Fruit fly (Drosophila melanogaster) whole organism, prepupa: ENCODE results near the gene Exn.

Experiments
- Blimp-1 ChIP-seq: fragments of 200-800 bp; sonication (Bioruptor generic); optimal IDR thresholded peaks from 3 replicates; lab custom pipeline; 2017; ENCODE audit warnings: missing biosample characterization, missing genetic modification characterization, mild to moderate bottlenecking, moderate library complexity, missing genetic modification reagents
- CG10631 ChIP-seq: fragments of 200-800 bp; sonication (Bioruptor generic); optimal IDR thresholded peaks from 2 replicates; lab custom pipeline; 2016; ENCODE audit warnings: missing biosample characterization, missing genetic modification characterization
- CG10669 ChIP-seq: fragments of 200-800 bp; sonication (Bioruptor generic); optimal IDR thresholded peaks from 3 replicates; lab custom pipeline; 2018; ENCODE audit warnings: missing biosample characterization, mild to moderate bottlenecking, missing genetic modification characterization, moderate library complexity
- CG11762 ChIP-seq: fragments of 200-800 bp; sonication (Bioruptor generic); optimal IDR thresholded peaks from 3 replicates; lab custom pipeline; 2016; ENCODE audit warnings: missing biosample characterization, missing genetic modification characterization; ENCODE audit not compliant: insufficient read depth
- CG15336 ChIP-seq: fragments of 200-800 bp; sonication (Bioruptor generic); IDR thresholded peaks from 2 replicates; pipeline ENCODE4 v1.3.6; 2022; ENCODE audit warnings: missing biosample characterization, missing genetic modification characterization
- CG1621 ChIP-seq: fragments of 200-800 bp; sonication (Bioruptor generic); optimal IDR thresholded peaks from 3 replicates; lab custom pipeline; 2018; ENCODE audit warnings: missing biosample characterization, mild to moderate bottlenecking, missing genetic modification characterization
- CG16779 ChIP-seq: fragments of 200-800 bp; sonication (Bioruptor generic); optimal IDR thresholded peaks from 3 replicates; lab custom pipeline; 2017; ENCODE audit warnings: missing biosample characterization, mild to moderate bottlenecking, missing genetic modification characterization
- CG3032 ChIP-seq: fragments of 200-800 bp; optimal IDR thresholded peaks from 2 replicates; lab custom pipeline; 2019; ENCODE audit warnings: missing biosample characterization, mild to moderate bottlenecking, missing genetic modification characterization, moderate library complexity
- CG32006 ChIP-seq: fragments of 200-800 bp; sonication (Bioruptor generic); optimal IDR thresholded peaks from 3 replicates; lab custom pipeline; 2017; ENCODE audit warnings: missing biosample characterization, mild to moderate bottlenecking, missing genetic modification characterization
- CG34406 ChIP-seq: fragments of 200-800 bp; sonication (Bioruptor generic); optimal IDR thresholded peaks from 3 replicates; lab custom pipeline; 2016; ENCODE audit warnings: missing biosample characterization, missing genetic modification characterization
- CG3919 ChIP-seq: fragments of 200-800 bp; sonication (Bioruptor generic); optimal IDR thresholded peaks from 3 replicates; lab custom pipeline; 2016; ENCODE audit warnings: missing biosample characterization, missing genetic modification characterization
- CG4318 ChIP-seq: fragments of 200-800 bp; sonication (Bioruptor generic); optimal IDR thresholded peaks from 3 replicates; lab custom pipeline; 2017; ENCODE audit warnings: missing biosample characterization, mild to moderate bottlenecking, missing genetic modification characterization
- CG6163 ChIP-seq: fragments of 200-800 bp; sonication (Bioruptor generic); IDR thresholded peaks from 3 replicates; pipeline ENCODE4 v1.3.6; 2022; ENCODE audit warnings: missing biosample characterization, missing genetic modification characterization
- CG6276 ChIP-seq: fragments of 200-800 bp; sonication (Bioruptor generic); optimal IDR thresholded peaks from 2 replicates; lab custom pipeline; 2017; ENCODE audit warnings: missing biosample characterization, mild to moderate bottlenecking, missing genetic modification characterization
- CG6792 ChIP-seq: fragments of 200-800 bp; sonication (Bioruptor generic); optimal IDR thresholded peaks from 3 replicates; lab custom pipeline; 2016; ENCODE audit warnings: missing biosample characterization, missing genetic modification characterization
- CG6808 ChIP-seq: fragments of 200-800 bp; sonication (Bioruptor generic); optimal IDR thresholded peaks from 3 replicates; lab custom pipeline; 2017; ENCODE audit warnings: missing biosample characterization, missing genetic modification characterization, mild to moderate bottlenecking, moderate library complexity, missing genetic modification reagents
- CG6854 ChIP-seq: fragments of 200-800 bp; sonication (Bioruptor generic); optimal IDR thresholded peaks from 2 replicates; lab custom pipeline; 2017; ENCODE audit warnings: missing biosample characterization, mild to moderate bottlenecking, missing genetic modification characterization
- CG7368 ChIP-seq: fragments of 200-800 bp; sonication (Bioruptor generic); optimal IDR thresholded peaks from 3 replicates; lab custom pipeline; 2016; ENCODE audit warnings: missing biosample characterization, missing genetic modification characterization
- CG8119 ChIP-seq: fragments of 200-800 bp; sonication (Bioruptor generic); IDR thresholded peaks from 3 replicates; pipeline ENCODE4 v1.3.6; 2022; ENCODE audit warnings: missing biosample characterization, missing genetic modification characterization
- CG8632 ChIP-seq: fragments of 200-800 bp; sonication (Bioruptor generic); optimal IDR thresholded peaks from 3 replicates; lab custom pipeline; 2016; ENCODE audit warnings: missing biosample characterization, missing genetic modification characterization
- CG9139 ChIP-seq: fragments of 200-800 bp; sonication (Bioruptor generic); optimal IDR thresholded peaks from 3 replicates; lab custom pipeline; 2017; ENCODE audit warnings: missing biosample characterization, mild to moderate bottlenecking, missing genetic modification characterization
- Eip75B ChIP-seq: fragments of 200-800 bp; sonication (Bioruptor generic); optimal IDR thresholded peaks from 3 replicates; lab custom pipeline; 2016; ENCODE audit warnings: missing biosample characterization, missing genetic modification characterization
- Eip93F ChIP-seq: fragments of 200-800 bp; sonication (Bioruptor generic); optimal IDR thresholded peaks from 2 replicates; lab custom pipeline; 2016; ENCODE audit warnings: missing biosample characterization, mild to moderate bottlenecking, missing genetic modification characterization
- Ets21C ChIP-seq: fragments of 200-800 bp; sonication (Bioruptor generic); optimal IDR thresholded peaks from 3 replicates; lab custom pipeline; 2016; ENCODE audit warnings: missing biosample characterization, missing genetic modification characterization
- Ets96B ChIP-seq: fragments of 200-800 bp; optimal IDR thresholded peaks from 2 replicates; lab custom pipeline; 2019; ENCODE audit warnings: missing biosample characterization, mild to moderate bottlenecking, missing genetic modification characterization, moderate library complexity
- Gug ChIP-seq: fragments of 200-800 bp; sonication (Bioruptor generic); IDR thresholded peaks from 2 replicates; pipeline ENCODE4 v1.3.6; 2022; ENCODE audit warnings: missing biosample characterization, missing genetic modification characterization
- Hr38 ChIP-seq: sonication (Bioruptor generic); optimal IDR thresholded peaks from 2 replicates; lab custom pipeline; 2016; ENCODE audit warnings: missing biosample characterization, missing genetic modification characterization
- Hr4 ChIP-seq: fragments of 200-800 bp; sonication (Bioruptor generic); optimal IDR thresholded peaks from 3 replicates; lab custom pipeline; 2016; ENCODE audit warnings: missing biosample characterization, missing genetic modification characterization
- Lpt ChIP-seq: fragments of 200-800 bp; sonication (Bioruptor generic); optimal IDR thresholded peaks from 3 replicates; lab custom pipeline; 2016; ENCODE audit warnings: missing biosample characterization, missing genetic modification characterization
- Met ChIP-seq: fragments of 200-800 bp; sonication (Bioruptor generic); optimal IDR thresholded peaks from 3 replicates; lab custom pipeline; 2016; ENCODE audit warnings: missing biosample characterization, missing genetic modification characterization
- OdsH ChIP-seq: fragments of 200-800 bp; sonication (Bioruptor generic); optimal IDR thresholded peaks from 3 replicates; lab custom pipeline; 2016; ENCODE audit warnings: missing biosample characterization, missing genetic modification characterization
- Smox ChIP-seq: fragments of 200-800 bp; sonication (Bioruptor generic); optimal IDR thresholded peaks from 3 replicates; lab custom pipeline; 2016; ENCODE audit warnings: missing biosample characterization, missing genetic modification characterization
- Sox102F ChIP-seq: fragments of 200-800 bp; sonication (Bioruptor generic); optimal IDR thresholded peaks from 2 replicates; lab custom pipeline; 2016; ENCODE audit warnings: missing biosample characterization, mild to moderate bottlenecking, missing genetic modification characterization
- Sox14 ChIP-seq: fragments of 200-800 bp; sonication (Bioruptor generic); optimal IDR thresholded peaks from 3 replicates; lab custom pipeline; 2016; ENCODE audit warnings: missing biosample characterization, missing genetic modification characterization
- Sox15 ChIP-seq: fragments of 200-800 bp; sonication (Bioruptor generic); optimal IDR thresholded peaks from 3 replicates; lab custom pipeline; 2016; ENCODE audit warnings: missing biosample characterization, missing genetic modification characterization
- achi ChIP-seq: fragments of 200-800 bp; sonication (Bioruptor generic); optimal IDR thresholded peaks from 3 replicates; lab custom pipeline; 2016; ENCODE audit warnings: missing biosample characterization, missing genetic modification characterization
- acj6 ChIP-seq: fragments of 200-800 bp; sonication (Bioruptor generic); optimal IDR thresholded peaks from 3 replicates; lab custom pipeline; 2016; ENCODE audit warnings: missing biosample characterization, missing genetic modification characterization
- cyc ChIP-seq: fragments of 200-800 bp; sonication (Bioruptor generic); optimal IDR thresholded peaks from 3 replicates; lab custom pipeline; 2016; ENCODE audit warnings: missing biosample characterization, missing genetic modification characterization
- dsx ChIP-seq: fragments of 200-800 bp; optimal IDR thresholded peaks from 3 replicates; lab custom pipeline; 2019; ENCODE audit warnings: missing biosample characterization, mild to moderate bottlenecking, missing genetic modification characterization, moderate library complexity; ENCODE audit not compliant: poor library complexity, severe bottlenecking
- eg ChIP-seq: fragments of 200-800 bp; sonication (Bioruptor generic); IDR thresholded peaks from 3 replicates; pipeline ENCODE4 v1.3.6; 2022; ENCODE audit warnings: missing biosample characterization, missing genetic modification characterization
- esn ChIP-seq: fragments of 200-800 bp; sonication (Bioruptor generic); optimal IDR thresholded peaks from 2 replicates; lab custom pipeline; 2016; ENCODE audit warnings: missing biosample characterization, mild to moderate bottlenecking, missing genetic modification characterization, moderate library complexity
- fd59A ChIP-seq: fragments of 200-800 bp; sonication (Bioruptor generic); optimal IDR thresholded peaks from 2 replicates; lab custom pipeline; 2017; ENCODE audit warnings: missing biosample characterization, mild to moderate bottlenecking, missing genetic modification characterization, missing genetic modification reagents
- fd85E ChIP-seq: fragments of 200-800 bp; sonication (Bioruptor generic); optimal IDR thresholded peaks from 3 replicates; lab custom pipeline; 2016; ENCODE audit warnings: missing biosample characterization, missing genetic modification characterization
- fkh ChIP-seq: fragments of 200-800 bp; sonication (Bioruptor generic); optimal IDR thresholded peaks from 3 replicates; lab custom pipeline; 2017; ENCODE audit warnings: missing biosample characterization, mild to moderate bottlenecking, missing genetic modification characterization, moderate library complexity
- lz ChIP-seq: fragments of 200-800 bp; sonication (Bioruptor generic); optimal IDR thresholded peaks from 3 replicates; lab custom pipeline; 2016; ENCODE audit warnings: missing biosample characterization, missing genetic modification characterization
- net ChIP-seq: fragments of 200-800 bp; sonication (Bioruptor generic); optimal IDR thresholded peaks from 3 replicates; lab custom pipeline; 2016; ENCODE audit warnings: missing biosample characterization, missing genetic modification characterization
- pdm3 ChIP-seq: fragments of 200-800 bp; sonication (Bioruptor generic); optimal IDR thresholded peaks from 3 replicates; lab custom pipeline; 2016; ENCODE audit warnings: missing biosample characterization, missing genetic modification characterization
- spab ChIP-seq: fragments of 200-800 bp; sonication (Bioruptor generic); optimal IDR thresholded peaks from 2 replicates; lab custom pipeline; 2017; ENCODE audit warnings: missing biosample characterization, mild to moderate bottlenecking, missing genetic modification characterization, missing genetic modification reagents
- ss ChIP-seq, 2 experiments: fragments of 200-800 bp; sonication (Bioruptor generic); optimal IDR thresholded peaks; 2 replicates in 1 of 2; 3 replicates in 1 of 2; lab custom pipeline; 2017 to 2018; ENCODE audit warnings: mild to moderate bottlenecking in 2 of 2, missing biosample characterization in 2 of 2, missing genetic modification characterization in 2 of 2, moderate library complexity in 1 of 2
- svp ChIP-seq: fragments of 200-800 bp; sonication (Bioruptor generic); peaks from one replicate; lab custom pipeline; 2016; ENCODE audit warnings: missing biosample characterization, missing genetic modification characterization
- topi ChIP-seq: fragments of 200-800 bp; sonication (Bioruptor generic); optimal IDR thresholded peaks from 3 replicates; lab custom pipeline; 2016; ENCODE audit warnings: missing biosample characterization, missing genetic modification characterization
- vri ChIP-seq: fragments of 200-800 bp; sonication (Bioruptor generic); optimal IDR thresholded peaks from 3 replicates; lab custom pipeline; 2016; ENCODE audit warnings: missing biosample characterization, mild to moderate bottlenecking, missing genetic modification characterization

Gene Exn

DNA sequence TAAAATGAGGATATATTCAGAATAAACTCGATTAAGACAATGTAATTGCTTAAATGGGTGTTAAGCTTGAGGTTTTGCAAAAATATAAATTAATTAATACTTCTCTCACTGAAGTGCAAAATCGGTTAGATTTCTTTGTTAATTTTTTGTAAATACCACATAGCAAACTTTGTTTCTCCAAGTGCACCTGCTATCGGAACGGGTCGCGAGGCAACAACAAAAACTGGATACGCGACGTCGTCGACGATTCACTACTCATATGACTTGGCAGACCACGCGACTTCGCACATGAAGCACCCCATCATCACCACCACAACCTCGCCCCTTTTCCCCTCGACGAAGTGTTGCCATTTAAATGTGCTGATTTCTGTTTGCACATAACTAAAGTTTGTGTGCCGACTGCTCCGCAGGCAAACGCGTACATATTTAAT is 37.2 kb downstream of the Exn start:
- peak; percentile 17 for TF ChIP-seq CG6792 (GFP tag; lab: Kevin White, UChicago)
- no peak for TF ChIP-seq fd85E (GFP tag; lab: Kevin White, UChicago)
- TF ChIP-seq ss (GFP tag; optimal IDR thresholded peaks at IDR 0.05; lab: Kevin White, UChicago): peak; percentile 13 to 19
- peak; percentile 40 for TF ChIP-seq CG7368
- TF ChIP-seq CG6854 (GFP tag; lab: Kevin White, UChicago): no peak
- TF ChIP-seq spab: peak; percentile 51
- TF ChIP-seq Sox15 (GFP tag; lab: Kevin White, UChicago): peak; percentile 44
- TF ChIP-seq fkh (GFP tag; lab: Kevin White, UChicago): peak; percentile 59
- peak; percentile 32 for TF ChIP-seq lz
- no peak for TF ChIP-seq Blimp-1
- TF ChIP-seq net (GFP tag; lab: Kevin White, UChicago): peak; percentile 51
- TF ChIP-seq Lpt (GFP tag; lab: Kevin White, UChicago): peak; percentile 48
- peak; percentile 50 for TF ChIP-seq Hr4 (GFP tag; lab: Kevin White, UChicago)
- no peak for TF ChIP-seq Eip93F (GFP tag; lab: Kevin White, UChicago)
- TF ChIP-seq CG4318 (GFP tag; lab: Kevin White, UChicago): peak; percentile 44
- peak; percentile 43 for TF ChIP-seq CG34406 (GFP tag; lab: Kevin White, UChicago)
- TF ChIP-seq OdsH: peak; percentile 62
- peak; percentile 75 for TF ChIP-seq eg (GFP tag; lab: Robert Waterston, UW)
- peak; percentile 53 for TF ChIP-seq vri (GFP tag; lab: Kevin White, UChicago)
- peak; percentile 69 for TF ChIP-seq CG8119
- peak; percentile 41 for TF ChIP-seq Smox (GFP tag; lab: Kevin White, UChicago)
- TF ChIP-seq CG11762 (GFP tag; lab: Kevin White, UChicago): peak; percentile 25
- peak; percentile 39 for TF ChIP-seq CG10669 (GFP tag; lab: Kevin White, UChicago)
- peak; percentile 51 for TF ChIP-seq CG6808
- peak; percentile 19 for TF ChIP-seq esn (GFP tag; lab: Kevin White, UChicago)
- TF ChIP-seq CG6163 (GFP tag; lab: Robert Waterston, UW): peak; percentile 75
- TF ChIP-seq achi (GFP tag; lab: Kevin White, UChicago): peak; percentile 45
- TF ChIP-seq Ets96B (tag; lab: Kevin White, UChicago): peak; percentile 50
- peak; percentile 64 for TF ChIP-seq CG15336 (GFP tag; lab: Robert Waterston, UW)
- TF ChIP-seq pdm3 (GFP tag; lab: Kevin White, UChicago): peak; percentile 54
- TF ChIP-seq Eip75B (GFP tag; lab: Kevin White, UChicago): peak; percentile 11
- peak; percentile 57 for TF ChIP-seq CG8632 (GFP tag; lab: Kevin White, UChicago)
- peak; percentile 81 for TF ChIP-seq svp (GFP tag; lab: Kevin White, UChicago)
- peak; percentile 60 for TF ChIP-seq CG32006 (GFP tag; lab: Kevin White, UChicago)
- TF ChIP-seq Gug (GFP tag; lab: Robert Waterston, UW): peak; percentile 26; the same call in 1 of the 2 replicates
- TF ChIP-seq Hr38 (GFP tag; lab: Kevin White, UChicago): no peak
- peak; percentile 43 for TF ChIP-seq topi (GFP tag; lab: Kevin White, UChicago)
- TF ChIP-seq CG1621 (tag; lab: Kevin White, UChicago): peak; percentile 11
- TF ChIP-seq Sox14 (GFP tag; lab: Kevin White, UChicago): peak; percentile 50
- peak; percentile 21 for TF ChIP-seq CG16779 (tag; lab: Kevin White, UChicago)
- TF ChIP-seq cyc (GFP tag; lab: Kevin White, UChicago): peak; percentile 27
- TF ChIP-seq CG3919: peak; percentile 59
- peak; percentile 23 for TF ChIP-seq Sox102F (GFP tag; lab: Kevin White, UChicago)
- peak; percentile 32 for TF ChIP-seq Met
- peak; percentile 22 for TF ChIP-seq fd59A (GFP tag; lab: Kevin White, UChicago)
- peak; percentile 41 for TF ChIP-seq dsx
- TF ChIP-seq acj6 (GFP tag; lab: Kevin White, UChicago): peak; percentile 57
- TF ChIP-seq CG3032 (tag; lab: Kevin White, UChicago): peak; percentile 56
- no peak for TF ChIP-seq CG9139 (GFP tag; lab: Kevin White, UChicago)
- peak; percentile 8 for TF ChIP-seq Ets21C (GFP tag; lab: Kevin White, UChicago)
- TF ChIP-seq CG10631 (GFP tag; lab: Kevin White, UChicago): peak; percentile 37
- peak; percentile 50 for TF ChIP-seq CG6276 (GFP tag; lab: Kevin White, UChicago)
